Fruit fly (Drosophila melanogaster): ENCODE data around the gene CG4766.

The CG4766 gene

DNA sequence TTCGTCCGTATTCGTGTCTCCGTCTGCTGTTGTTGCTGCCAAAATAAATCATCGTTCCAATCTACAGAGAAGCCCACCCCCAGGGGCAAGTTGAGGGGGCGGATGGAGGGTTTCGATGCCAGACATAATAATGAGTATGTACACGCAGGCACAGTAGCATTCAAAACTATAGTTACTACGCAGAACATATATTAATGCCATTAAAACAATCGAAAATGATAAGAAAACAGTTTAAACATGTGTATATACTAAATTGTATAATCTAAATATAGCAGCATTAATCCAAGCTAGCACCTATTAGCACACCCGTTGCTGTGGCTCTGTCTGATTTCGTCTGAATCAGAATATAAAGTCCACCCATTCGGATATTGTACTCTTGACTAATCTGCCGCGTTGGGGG, 19.7 kb downstream of the CG4766 start (continued):
- TF ChIP-seq CG8765 (GFP tag; IDR thresholded peaks at IDR 0.05), result no peak
- peak; percentile 23 for TF ChIP-seq CG7786 (GFP tag; optimal IDR thresholded peaks at IDR 0.05)
- TF ChIP-seq Nf-YC (tag; optimal IDR thresholded peaks at IDR 0.05), result peak; percentile 42
- TF ChIP-seq en (GFP tag; optimal IDR thresholded peaks at IDR 0.05), result no peak
- TF ChIP-seq Eip74EF (GFP tag; optimal IDR thresholded peaks at IDR 0.05), result peak in 1 of 2 experiments; percentile 54
- TF ChIP-seq ERR (GFP tag; optimal IDR thresholded peaks at IDR 0.05), result peak; percentile 38
- TF ChIP-seq CG4404 (GFP tag; IDR thresholded peaks at IDR 0.05), result peak; percentile 47
- peak; percentile 75 for TF ChIP-seq CG2712 (tag; optimal IDR thresholded peaks at IDR 0.05)
- peak; percentile 50; the same call in 1 of the 3 replicates for TF ChIP-seq Optix (GFP tag; IDR thresholded peaks at IDR 0.05)
- TF ChIP-seq CG14667 (GFP tag; IDR thresholded peaks at IDR 0.05), result peak; percentile 69; the same call in 1 of the 2 replicates
- peak; percentile 74 for TF ChIP-seq CG17359 (tag; optimal IDR thresholded peaks at IDR 0.05)
- TF ChIP-seq Atf3 (GFP tag; optimal IDR thresholded peaks at IDR 0.05), result peak; percentile 9
- TF ChIP-seq ken (GFP tag; IDR thresholded peaks at IDR 0.05), result peak; percentile 74; the same call in 2 of the 3 replicates
- no peak for TF ChIP-seq Lpt (GFP tag; optimal IDR thresholded peaks at IDR 0.05)
- TF ChIP-seq CG15011 (GFP tag; optimal IDR thresholded peaks at IDR 0.05), result peak; percentile 46
- peak; percentile 56 for TF ChIP-seq Sox100B (GFP tag; optimal IDR thresholded peaks at IDR 0.05)
- TF ChIP-seq CG12659 (GFP tag; optimal IDR thresholded peaks at IDR 0.05), result peak; percentile 66
- no peak for TF ChIP-seq ftz-f1 (GFP tag; optimal IDR thresholded peaks at IDR 0.05)
- peak; percentile 41 for TF ChIP-seq Dad (GFP tag; optimal IDR thresholded peaks at IDR 0.05)
- peak; percentile 23 for TF ChIP-seq CG9609 (GFP tag; optimal IDR thresholded peaks at IDR 0.05)
- TF ChIP-seq Myb (GFP tag; optimal IDR thresholded peaks at IDR 0.05), result peak; percentile 24
- TF ChIP-seq bab2 (GFP tag; optimal IDR thresholded peaks at IDR 0.05), result peak; percentile 67
- TF ChIP-seq CG5953 (GFP tag; IDR thresholded peaks at IDR 0.05), result peak; percentile 52; the same call in 1 of the 2 replicates
- no peak for TF ChIP-seq CG34224 (GFP tag; IDR thresholded peaks at IDR 0.05; ENCODE audit: partially characterized antibody)
- peak; percentile 65 to 80 for TF ChIP-seq Pdp1 (GFP tag; optimal IDR thresholded peaks at IDR 0.05)
- peak; percentile 45 for TF ChIP-seq Mad (GFP tag; optimal IDR thresholded peaks at IDR 0.05)
- TF ChIP-seq HmgZ (tag; optimal IDR thresholded peaks at IDR 0.05), result peak; percentile 83
- peak; percentile 17 for TF ChIP-seq CG33213 (GFP tag; optimal IDR thresholded peaks at IDR 0.05)
- peak; percentile 64 for TF ChIP-seq CG13624 (GFP tag; optimal IDR thresholded peaks at IDR 0.05)
- peak; percentile 75 for TF ChIP-seq HLH3B (GFP tag; IDR thresholded peaks at IDR 0.05)
- peak; percentile 72 for TF ChIP-seq CG13296 (GFP tag; optimal IDR thresholded peaks at IDR 0.05)
- TF ChIP-seq cwo (GFP tag; optimal IDR thresholded peaks at IDR 0.05), result peak; percentile 74
- TF ChIP-seq CG17829 (tag; optimal IDR thresholded peaks at IDR 0.05), result peak; percentile 52
- TF ChIP-seq CG9876 (GFP tag; optimal IDR thresholded peaks at IDR 0.05), result no peak
- peak; percentile 58 for TF ChIP-seq CG6813 (GFP tag; optimal IDR thresholded peaks at IDR 0.05)
- TF ChIP-seq CG31388 (GFP tag; optimal IDR thresholded peaks at IDR 0.05), result no peak
- TF ChIP-seq ci (GFP tag; IDR thresholded peaks at IDR 0.05), result peak; percentile 88
- TF ChIP-seq aop (GFP tag; IDR thresholded peaks at IDR 0.05), result no peak
- peak; percentile 34 for TF ChIP-seq gcm2 (GFP tag; optimal IDR thresholded peaks at IDR 0.05)
- TF ChIP-seq Kr (GFP tag; optimal IDR thresholded peaks at IDR 0.05), result no peak
- no peak for TF ChIP-seq Hey (tag; optimal IDR thresholded peaks at IDR 0.05)
- peak; percentile 45 for TF ChIP-seq az2 (GFP tag; optimal IDR thresholded peaks at IDR 0.05)
- peak; percentile 38; the same call in 1 of the 3 replicates for TF ChIP-seq gce (GFP tag; IDR thresholded peaks at IDR 0.05)
- no peak for TF ChIP-seq Trl (optimal IDR thresholded peaks at IDR 0.05)
- TF ChIP-seq Trl (GFP tag; optimal IDR thresholded peaks at IDR 0.05), result peak; percentile 59
- peak; percentile 51 for TF ChIP-seq Ssrp (tag; optimal IDR thresholded peaks at IDR 0.05)
- TF ChIP-seq CG8388 (GFP tag; optimal IDR thresholded peaks at IDR 0.05), result peak; percentile 45
- TF ChIP-seq CG15696 (tag; optimal IDR thresholded peaks at IDR 0.05), result no peak
- TF ChIP-seq CG15601 (tag; optimal IDR thresholded peaks at IDR 0.05), result peak; percentile 9
- 0 out of 2 replicates have a peak, but pooled peaks have one; percentile 21 for TF ChIP-seq dimm (GFP tag; IDR thresholded peaks at IDR 0.05)
- TF ChIP-seq Hand (GFP tag; optimal IDR thresholded peaks at IDR 0.05), result peak; percentile 77

All from whole organism, embryonic.